Fruit fly (Drosophila melanogaster): ENCODE measurements around the gene sgg.

DNA sequence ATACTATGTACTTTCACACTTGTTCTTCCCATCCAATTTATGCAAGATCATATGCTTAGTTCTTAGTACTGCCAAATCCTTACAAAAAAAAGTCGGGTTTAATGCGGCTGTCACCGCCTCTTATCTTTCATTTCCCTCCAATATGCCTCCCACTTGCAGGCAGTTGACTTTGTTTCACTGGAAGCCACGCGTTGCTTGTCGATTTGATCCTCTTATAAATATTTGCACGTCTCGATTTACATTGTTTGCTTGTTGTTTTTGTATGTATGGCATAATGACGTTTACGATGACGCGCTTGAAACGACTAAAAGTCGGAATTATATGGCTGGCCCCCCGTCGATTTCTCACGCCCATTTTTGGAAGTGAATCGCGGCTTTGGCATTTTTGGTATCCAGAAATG lies 15.2 kb downstream of the sgg start:
- no peak for TF ChIP-seq usp (GFP tag; optimal IDR thresholded peaks at IDR 0.05)
- no peak for TF ChIP-seq pan (optimal IDR thresholded peaks at IDR 0.05)
- TF ChIP-seq CG8478 (optimal IDR thresholded peaks at IDR 0.05): no peak
- TF ChIP-seq EcR (GFP tag; optimal IDR thresholded peaks at IDR 0.05): no peak
- TF ChIP-seq psq (optimal IDR thresholded peaks at IDR 0.05): no peak
- no peak for TF ChIP-seq Dll (optimal IDR thresholded peaks at IDR 0.05)

Measured in whole organism.